Worm (Caenorhabditis elegans): ENCODE measurements around the gene ZK512.7.

ZK512.7 gene

DNA sequence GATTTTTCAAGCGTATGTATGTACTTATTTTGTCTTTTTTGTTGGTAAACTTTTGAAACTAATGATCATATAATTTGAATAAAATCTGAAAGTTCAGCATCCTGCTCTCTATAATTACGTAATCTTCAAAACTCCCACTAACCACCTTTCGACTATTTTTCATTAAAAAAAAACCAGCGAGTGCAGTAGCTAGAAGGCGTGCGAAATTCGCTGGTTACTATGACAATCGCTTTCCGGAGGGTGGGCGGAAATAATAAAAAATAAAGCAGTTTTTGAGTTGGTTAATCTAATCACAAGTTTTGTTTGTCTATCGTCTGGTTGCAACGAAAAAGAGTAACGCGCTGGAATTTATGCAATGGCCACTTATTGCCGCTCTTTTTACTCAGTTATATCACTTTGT lies 16.3 kb upstream of the ZK512.7 start, which contains the start of gene irld-34:
TSS of gene irld-34 (plus strand) at position 301 of the 400 bp plus-strand sequence.
- TF ChIP-seq tab-1 (GFP tag; IDR thresholded peaks at IDR 0.05) (no peak), med-1 (GFP tag; optimal IDR thresholded peaks at IDR 0.05; ENCODE audit: insufficient read depth) (no peak), cog-1 (tag; optimal IDR thresholded peaks at IDR 0.05) (no peak), ztf-29 (GFP tag; IDR thresholded peaks at IDR 0.05) (no peak), T22C8.4 (GFP tag; IDR thresholded peaks at IDR 0.05) (no peak), flt-1 (GFP tag; IDR thresholded peaks at IDR 0.05) (no peak), ztf-23 (GFP tag; IDR thresholded peaks at IDR 0.05) (no peak), klf-2 (GFP tag; conservative IDR thresholded peaks at IDR 0.05) (no peak), ref-1 (GFP tag; conservative IDR thresholded peaks at IDR 0.05) (no peak)

DNA sequence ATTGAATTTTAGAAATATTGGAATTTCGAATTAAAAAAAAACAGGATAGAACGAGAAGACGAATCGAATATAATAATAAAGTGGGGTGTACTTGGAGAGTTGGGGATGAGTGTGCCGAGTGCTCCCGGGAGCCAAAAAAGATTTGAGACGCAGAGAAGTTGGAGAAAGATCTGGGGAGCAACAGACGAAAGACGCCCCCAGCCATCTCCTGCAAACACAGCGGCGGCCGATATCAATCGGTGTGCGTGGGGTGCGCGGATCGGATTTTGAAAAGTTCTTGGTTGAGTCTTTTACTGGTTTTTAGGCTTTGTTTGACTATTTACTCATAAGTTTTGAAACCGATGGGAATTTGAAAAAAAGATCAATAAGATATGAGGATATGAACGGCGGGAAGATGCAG lies 15.3 kb upstream of the ZK512.7 start, which contains the start of gene nhl-1:
TSS of gene nhl-1 (minus strand) at position 101 of the 400 bp plus-strand sequence.
- TF ChIP-seq ztf-23 (GFP tag; IDR thresholded peaks at IDR 0.05) (no peak), flt-1 (GFP tag; IDR thresholded peaks at IDR 0.05) (no peak), T22C8.4 (GFP tag; IDR thresholded peaks at IDR 0.05) (no peak), ref-1 (GFP tag; conservative IDR thresholded peaks at IDR 0.05) (no peak), tab-1 (GFP tag; IDR thresholded peaks at IDR 0.05) (no peak), cog-1 (tag; optimal IDR thresholded peaks at IDR 0.05) (no peak), klf-2 (GFP tag; conservative IDR thresholded peaks at IDR 0.05) (no peak), med-1 (GFP tag; optimal IDR thresholded peaks at IDR 0.05; ENCODE audit: insufficient read depth) (no peak), ztf-29 (GFP tag; IDR thresholded peaks at IDR 0.05) (no peak)

DNA sequence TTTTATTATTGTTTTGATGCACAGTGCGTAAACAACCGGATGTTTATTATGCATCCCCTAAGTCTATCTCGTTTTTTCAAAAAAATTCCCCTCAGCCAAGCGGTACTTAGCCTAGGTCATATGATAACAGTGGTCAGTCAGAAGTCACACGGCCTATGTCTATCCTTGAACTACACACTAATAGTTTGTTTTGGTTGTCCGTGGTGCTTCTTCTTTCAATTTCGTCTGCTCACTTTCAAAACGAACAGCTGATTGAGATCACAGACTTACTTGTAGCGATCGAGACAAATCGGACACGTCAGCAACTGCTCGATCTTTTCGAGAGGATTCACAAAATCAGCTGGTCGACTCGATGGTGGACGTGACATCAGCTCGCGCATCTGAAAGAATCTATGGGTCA lies 14.4 kb upstream of the ZK512.7 start:
- no peak for TF ChIP-seq cog-1 (tag; optimal IDR thresholded peaks at IDR 0.05)
- no peak for TF ChIP-seq ztf-29 (GFP tag; IDR thresholded peaks at IDR 0.05)
- TF ChIP-seq med-1 (GFP tag; optimal IDR thresholded peaks at IDR 0.05; ENCODE audit: insufficient read depth) = no peak
- TF ChIP-seq T22C8.4 (GFP tag; IDR thresholded peaks at IDR 0.05) = no peak
- no peak for TF ChIP-seq tab-1 (GFP tag; IDR thresholded peaks at IDR 0.05)
- TF ChIP-seq flt-1 (GFP tag; IDR thresholded peaks at IDR 0.05) = no peak
- no peak for TF ChIP-seq klf-2 (GFP tag; conservative IDR thresholded peaks at IDR 0.05)
- no peak for TF ChIP-seq ref-1 (GFP tag; conservative IDR thresholded peaks at IDR 0.05)
- TF ChIP-seq ztf-23 (GFP tag; IDR thresholded peaks at IDR 0.05) = no peak

DNA sequence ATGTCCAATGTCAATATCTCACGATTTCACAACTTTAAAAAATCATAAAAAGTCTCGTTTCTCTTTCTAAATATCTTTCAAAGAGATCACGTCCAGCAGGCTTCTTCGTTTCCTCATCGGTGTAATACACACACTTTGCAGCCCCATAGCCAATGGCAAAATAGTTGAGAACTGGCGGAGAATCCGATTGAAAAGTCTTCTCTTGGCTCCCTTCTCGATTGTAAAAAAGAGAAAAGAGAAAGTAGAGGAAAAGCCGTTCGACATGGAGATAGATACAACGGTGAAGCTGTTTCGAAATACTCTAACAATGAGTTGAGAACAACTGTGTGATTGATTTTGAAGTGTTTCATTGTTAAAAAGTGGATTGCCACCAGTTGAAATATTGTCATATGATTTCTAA lies 13.3 kb upstream of the ZK512.7 start:
- TF ChIP-seq ztf-23 (GFP tag; IDR thresholded peaks at IDR 0.05) (no peak), flt-1 (GFP tag; IDR thresholded peaks at IDR 0.05) (no peak), ztf-29 (GFP tag; IDR thresholded peaks at IDR 0.05) (no peak), tab-1 (GFP tag; IDR thresholded peaks at IDR 0.05) (no peak), cog-1 (tag; optimal IDR thresholded peaks at IDR 0.05) (no peak), T22C8.4 (GFP tag; IDR thresholded peaks at IDR 0.05) (no peak), klf-2 (GFP tag; conservative IDR thresholded peaks at IDR 0.05) (no peak), med-1 (GFP tag; optimal IDR thresholded peaks at IDR 0.05; ENCODE audit: insufficient read depth) (no peak), ref-1 (GFP tag; conservative IDR thresholded peaks at IDR 0.05) (no peak)

DNA sequence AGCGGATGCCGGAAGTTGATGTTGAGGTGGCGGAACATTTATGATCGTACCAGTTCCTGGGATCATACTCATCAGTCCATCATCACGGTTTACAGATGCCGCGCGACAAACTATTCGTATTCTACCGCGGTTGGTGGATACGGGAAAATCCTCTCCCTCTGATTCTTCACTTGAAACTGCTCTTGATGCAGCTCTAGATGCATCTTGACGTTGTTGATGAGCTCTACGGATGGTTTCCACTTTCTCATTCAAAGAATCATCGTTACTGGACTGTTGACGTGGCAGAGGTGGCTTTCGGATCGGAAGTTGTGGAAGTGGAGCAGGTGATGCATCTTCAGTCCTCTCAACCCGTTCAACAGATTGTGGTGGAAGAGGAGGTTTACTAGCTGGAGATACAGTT lies 10.6 kb upstream of the ZK512.7 start:
- TF ChIP-seq klf-2 (GFP tag; conservative IDR thresholded peaks at IDR 0.05) = no peak
- no peak for TF ChIP-seq tab-1 (GFP tag; IDR thresholded peaks at IDR 0.05)
- TF ChIP-seq cog-1 (tag; optimal IDR thresholded peaks at IDR 0.05) = no peak
- TF ChIP-seq ref-1 (GFP tag; conservative IDR thresholded peaks at IDR 0.05) = no peak
- no peak for TF ChIP-seq T22C8.4 (GFP tag; IDR thresholded peaks at IDR 0.05)
- no peak for TF ChIP-seq ztf-23 (GFP tag; IDR thresholded peaks at IDR 0.05)
- no peak for TF ChIP-seq ztf-29 (GFP tag; IDR thresholded peaks at IDR 0.05)

DNA sequence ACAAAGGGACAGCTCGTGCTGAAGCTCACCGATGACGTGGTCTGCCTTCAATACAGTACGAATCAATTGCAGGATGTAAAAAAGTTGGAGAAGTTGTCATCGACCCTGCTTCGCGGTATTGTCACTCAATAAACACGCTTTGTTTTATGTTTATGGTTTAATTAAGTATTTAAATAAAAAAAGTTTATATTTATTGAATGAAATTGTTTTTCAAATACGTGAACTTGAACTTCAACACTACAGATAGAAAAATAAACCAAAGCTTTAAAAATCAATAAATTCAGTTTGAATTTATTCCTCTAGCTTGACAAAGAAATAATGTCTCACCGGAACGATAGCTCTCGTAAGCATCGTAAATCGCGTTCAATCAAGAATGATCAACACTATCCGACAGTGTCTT lies 7.3 kb upstream of the ZK512.7 start, which contains the start of gene ZK512.8:
TSS of gene ZK512.8 (plus strand) at position 301 of the 400 bp plus-strand sequence.
- TF ChIP-seq ztf-23 (GFP tag; IDR thresholded peaks at IDR 0.05) (no peak), tab-1 (GFP tag; IDR thresholded peaks at IDR 0.05) (no peak), ztf-29 (GFP tag; IDR thresholded peaks at IDR 0.05) (no peak), cog-1 (tag; optimal IDR thresholded peaks at IDR 0.05) (no peak), T22C8.4 (GFP tag; IDR thresholded peaks at IDR 0.05) (no peak), flt-1 (GFP tag; IDR thresholded peaks at IDR 0.05) (no peak), med-1 (GFP tag; optimal IDR thresholded peaks at IDR 0.05; ENCODE audit: insufficient read depth) (no peak), ref-1 (GFP tag; conservative IDR thresholded peaks at IDR 0.05) (no peak), klf-2 (GFP tag; conservative IDR thresholded peaks at IDR 0.05) (no peak)

DNA sequence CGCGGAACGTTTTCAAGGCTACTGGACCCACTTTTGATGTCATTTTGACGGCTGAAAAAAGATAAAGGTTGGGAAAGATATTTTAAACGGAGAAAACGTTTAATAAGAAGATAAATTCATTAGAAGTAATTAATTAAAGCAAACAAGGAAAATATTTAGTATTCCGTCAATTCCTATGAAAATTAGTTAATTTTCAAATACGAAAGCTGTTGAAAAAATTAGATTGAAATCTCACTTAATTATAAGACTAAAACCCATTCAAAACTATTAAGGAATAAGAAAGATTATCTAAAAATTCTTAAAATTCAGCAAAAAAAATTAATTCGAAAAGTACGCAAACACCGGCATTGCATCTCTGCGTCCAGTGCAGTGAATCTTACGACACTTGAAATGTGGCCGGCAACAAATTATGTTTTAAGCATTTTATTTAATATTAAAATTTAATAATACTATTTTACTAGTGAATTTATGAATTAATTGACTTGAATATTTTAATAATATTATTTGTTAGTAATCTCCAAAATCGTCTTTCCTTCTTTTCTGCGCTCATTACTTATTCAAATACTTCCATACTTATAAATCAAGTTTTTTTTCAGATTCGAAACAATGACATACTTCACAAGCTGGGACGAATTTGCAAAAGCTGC lies 6.4 kb upstream of the ZK512.7 start, which contains the start of the genes ZK512.2 and ZK512.4:
TSS of gene ZK512.2 (minus strand) at position 51 of the 647 bp plus-strand sequence.
TSS of gene ZK512.4 (plus strand) at position 597 of the 647 bp plus-strand sequence.
- TF ChIP-seq tab-1 (GFP tag; IDR thresholded peaks at IDR 0.05) (no peak), med-1 (GFP tag; optimal IDR thresholded peaks at IDR 0.05; ENCODE audit: insufficient read depth) (no peak)

DNA sequence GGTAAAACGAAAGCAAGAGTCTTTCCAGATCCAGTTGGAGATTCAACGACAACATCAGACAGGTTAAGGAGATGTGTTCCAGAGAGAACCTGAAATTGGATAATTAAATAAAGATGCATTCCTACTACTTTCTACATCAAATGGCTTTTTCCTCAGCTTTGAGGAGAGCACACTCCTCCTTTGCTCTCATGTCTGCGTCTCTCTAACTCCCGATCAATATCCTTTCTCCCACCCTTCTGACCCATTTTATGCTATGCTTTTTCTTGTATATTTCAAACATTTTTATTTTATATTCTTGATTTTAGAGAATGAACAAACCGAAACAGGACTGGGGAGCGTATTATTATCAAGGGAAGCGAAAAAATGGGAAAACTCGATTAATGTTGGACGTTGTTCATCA lies 5.4 kb upstream of the ZK512.7 start, which contains the start of gene ZK512.11:
TSS of gene ZK512.11 (plus strand) at position 301 of the 400 bp plus-strand sequence.
- TF ChIP-seq klf-2 (GFP tag; conservative IDR thresholded peaks at IDR 0.05) (no peak), T22C8.4 (GFP tag; IDR thresholded peaks at IDR 0.05) (peak; percentile 23; the same call in 1 of the 2 replicates)

DNA sequence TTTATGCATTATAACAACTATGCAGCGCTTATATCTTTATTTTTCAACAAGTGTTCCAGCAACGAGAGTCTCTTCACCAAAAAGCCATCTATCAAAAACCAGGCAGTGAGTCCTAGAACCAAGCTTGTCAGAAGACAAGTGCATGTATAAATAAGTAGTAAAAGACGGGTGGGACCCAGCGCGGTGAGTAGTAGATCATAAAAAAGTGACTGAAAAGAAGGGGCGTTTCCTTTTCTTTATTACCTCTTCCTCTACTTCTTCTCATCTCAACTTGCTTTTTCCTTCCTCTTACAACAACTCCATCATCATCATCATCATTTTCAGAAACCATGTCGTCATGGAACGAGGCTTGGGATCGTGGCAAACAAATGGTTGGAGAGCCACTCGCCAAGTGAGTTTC lies 1.9 kb downstream of the ZK512.7 start, which contains the start of gene eat-4:
TSS of gene eat-4 (plus strand) at position 301 of the 400 bp plus-strand sequence.
- TF ChIP-seq tab-1 (GFP tag; IDR thresholded peaks at IDR 0.05) = no peak
- no peak for TF ChIP-seq ztf-29 (GFP tag; IDR thresholded peaks at IDR 0.05)
- no peak for TF ChIP-seq klf-2 (GFP tag; conservative IDR thresholded peaks at IDR 0.05)
- no peak for TF ChIP-seq cog-1 (tag; optimal IDR thresholded peaks at IDR 0.05)
- no peak for TF ChIP-seq ref-1 (GFP tag; conservative IDR thresholded peaks at IDR 0.05)
- TF ChIP-seq T22C8.4 (GFP tag; IDR thresholded peaks at IDR 0.05) = no peak
- TF ChIP-seq med-1 (GFP tag; optimal IDR thresholded peaks at IDR 0.05; ENCODE audit: insufficient read depth) = no peak
- no peak for TF ChIP-seq flt-1 (GFP tag; IDR thresholded peaks at IDR 0.05)
- no peak for TF ChIP-seq ztf-23 (GFP tag; IDR thresholded peaks at IDR 0.05)

DNA sequence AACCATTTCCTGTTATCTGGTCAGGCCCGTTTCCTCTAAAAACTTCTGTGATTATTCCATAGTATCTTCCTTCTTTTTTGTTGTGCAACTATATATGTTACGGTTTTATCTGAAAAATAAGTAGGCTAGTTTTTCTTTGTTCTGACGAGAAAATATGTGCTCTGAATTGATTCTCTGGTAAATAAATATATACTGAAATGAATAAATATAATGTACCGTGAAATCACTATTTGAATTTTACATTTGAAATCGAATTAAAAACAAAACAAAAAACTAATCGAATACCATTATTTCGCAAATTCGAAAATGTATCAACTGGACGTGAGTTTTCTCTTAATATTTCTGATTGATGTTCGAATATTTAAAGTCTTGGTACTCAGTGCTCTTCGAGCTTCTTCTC lies 7.9 kb downstream of the ZK512.7 start, which contains the start of gene ZK512.10:
TSS of gene ZK512.10 (plus strand) at position 301 of the 400 bp plus-strand sequence.
- TF ChIP-seq ztf-23 (GFP tag; IDR thresholded peaks at IDR 0.05) (no peak), flt-1 (GFP tag; IDR thresholded peaks at IDR 0.05) (no peak), klf-2 (GFP tag; conservative IDR thresholded peaks at IDR 0.05) (no peak), cog-1 (tag; optimal IDR thresholded peaks at IDR 0.05) (no peak), ref-1 (GFP tag; conservative IDR thresholded peaks at IDR 0.05) (no peak), med-1 (GFP tag; optimal IDR thresholded peaks at IDR 0.05; ENCODE audit: insufficient read depth) (no peak), tab-1 (GFP tag; IDR thresholded peaks at IDR 0.05) (no peak), T22C8.4 (GFP tag; IDR thresholded peaks at IDR 0.05) (no peak), ztf-29 (GFP tag; IDR thresholded peaks at IDR 0.05) (no peak)
